Worm (Caenorhabditis elegans) whole organism, L4 larva: ENCODE data around the gene W01G7.4.
A peak's percentile ranks its signal among the peaks of the same experiment; 100 is the strongest.

Source experiments
- D1046.2 ChIP-seq: fragments of 200-800 bp; sonication (Bioruptor generic); IDR thresholded peaks from 2 replicates; pipeline ENCODE4 v1.3.6; 2022; ENCODE audit warnings: missing genetic modification characterization, missing compliant biosample characterization
- R02D3.7 ChIP-seq: fragments of 150-350 bp; sonication (generic microtip); optimal IDR thresholded peaks from 3 replicates; lab custom pipeline; 2014; ENCODE audit warnings: missing biosample characterization, missing genetic modification characterization
- T26A8.4 ChIP-seq: fragments of 200-800 bp; sonication (Bioruptor generic); IDR thresholded peaks from 2 replicates; pipeline ENCODE4 v1.3.6; 2022; ENCODE audit warnings: missing genetic modification characterization, missing compliant biosample characterization
- Y48G9A.11 ChIP-seq: fragments of 200-800 bp; sonication (Bioruptor generic); IDR thresholded peaks from 2 replicates; pipeline ENCODE4 v1.3.6; 2022; ENCODE audit warnings: missing genetic modification reagents, missing genetic modification characterization, missing compliant biosample characterization
- Y75B8A.6 ChIP-seq: fragments of 200-800 bp; sonication (Bioruptor generic); IDR thresholded peaks from 2 replicates; pipeline ENCODE4 v1.3.6; 2022; ENCODE audit warnings: missing genetic modification reagents, missing genetic modification characterization, missing compliant biosample characterization
- ZK337.2 ChIP-seq: fragments of 200-800 bp; sonication (Bioruptor generic); IDR thresholded peaks from 2 replicates; pipeline ENCODE4 v1.3.6; 2022; ENCODE audit warnings: missing genetic modification reagents, missing genetic modification characterization, missing compliant biosample characterization
- ZK546.5 ChIP-seq, 2 experiments: sonication (generic microtip); optimal IDR thresholded peaks; 2 replicates each; lab custom pipeline; 2017; ENCODE audit warnings: missing biosample characterization in 2 of 2, missing genetic modification characterization in 2 of 2
- aha-1 ChIP-seq: fragments of 150-350 bp; peaks from one replicate; lab custom pipeline; 2014; ENCODE audit warnings: missing biosample characterization, missing genetic modification characterization
- ceh-28 ChIP-seq: fragments of 150-350 bp; optimal IDR thresholded peaks from 2 replicates; lab custom pipeline; 2014; ENCODE audit warnings: missing biosample characterization, missing genetic modification reagents, missing genetic modification characterization
- ceh-62 ChIP-seq: sonication (generic microtip); optimal IDR thresholded peaks from 2 replicates; lab custom pipeline; 2017; ENCODE audit warnings: missing biosample characterization, missing genetic modification characterization
- ceh-82 ChIP-seq: sonication (generic microtip); optimal IDR thresholded peaks from 2 replicates; lab custom pipeline; 2017; ENCODE audit warnings: missing biosample characterization, missing genetic modification characterization
- ces-1 ChIP-seq: fragments of 150-350 bp; sonication (generic microtip); optimal IDR thresholded peaks from 4 replicates; lab custom pipeline; 2014; ENCODE audit warnings: missing biosample characterization, missing genetic modification reagents, missing genetic modification characterization
- cey-2 ChIP-seq: sonication (generic microtip); optimal IDR thresholded peaks from 3 replicates; lab custom pipeline; 2017; ENCODE audit warnings: missing genetic modification characterization, mild to moderate bottlenecking, missing compliant biosample characterization, antibody characterized with exemption, borderline replicate concordance; ENCODE audit not compliant: insufficient read depth
- ctbp-1 ChIP-seq: fragments of 200-800 bp; sonication (Bioruptor generic); IDR thresholded peaks from 2 replicates; pipeline ENCODE4 v1.3.6; 2022; ENCODE audit warnings: missing genetic modification reagents, missing genetic modification characterization, missing compliant biosample characterization
- daf-12 ChIP-seq: fragments of 150-350 bp; optimal IDR thresholded peaks from 2 replicates; lab custom pipeline; 2014; ENCODE audit warnings: missing biosample characterization, missing genetic modification reagents, missing genetic modification characterization
- daf-19 ChIP-seq: fragments of 200-800 bp; sonication (Bioruptor generic); conservative IDR thresholded peaks from 2 replicates; pipeline ENCODE4 v1.3.6; 2022; ENCODE audit warnings: missing genetic modification characterization, missing compliant biosample characterization
- dmd-6 ChIP-seq: fragments of 200-800 bp; sonication (Bioruptor generic); IDR thresholded peaks from 2 replicates; pipeline ENCODE4 v1.3.6; 2022; ENCODE audit warnings: missing genetic modification reagents, missing genetic modification characterization, missing compliant biosample characterization
- dpl-1 ChIP-seq: fragments of 150-350 bp; optimal IDR thresholded peaks from 2 replicates; lab custom pipeline; 2014; ENCODE audit warnings: missing biosample characterization, missing genetic modification reagents, missing genetic modification characterization
- egl-43 ChIP-seq: fragments of 200-800 bp; sonication (Bioruptor generic); IDR thresholded peaks from 2 replicates; pipeline ENCODE4 v1.3.6; 2022; ENCODE audit warnings: missing genetic modification reagents, missing genetic modification characterization, missing compliant biosample characterization
- fkh-10 ChIP-seq: fragments of 150-350 bp; optimal IDR thresholded peaks from 2 replicates; lab custom pipeline; 2014; ENCODE audit warnings: missing biosample characterization, missing genetic modification reagents, missing genetic modification characterization
- fos-1 ChIP-seq: fragments of 150-350 bp; optimal IDR thresholded peaks from 2 replicates; lab custom pipeline; 2014; ENCODE audit warnings: missing biosample characterization, missing genetic modification characterization
- gei-8 ChIP-seq: fragments of 200-800 bp; sonication (Bioruptor generic); optimal IDR thresholded peaks from 2 replicates; lab custom pipeline; 2018; ENCODE audit warnings: mild to moderate bottlenecking, missing genetic modification characterization, missing compliant biosample characterization
- hlh-30 ChIP-seq: sonication (generic microtip); optimal IDR thresholded peaks from 2 replicates; lab custom pipeline; 2017; ENCODE audit warnings: antibody characterized with exemption, mild to moderate bottlenecking, missing genetic modification characterization, missing compliant biosample characterization; ENCODE audit not compliant: insufficient read depth
- lim-7 ChIP-seq: fragments of 200-800 bp; sonication (Bioruptor generic); IDR thresholded peaks from 2 replicates; pipeline ENCODE4 v1.3.6; 2022; ENCODE audit warnings: missing genetic modification characterization, missing compliant biosample characterization
- lin-1 ChIP-seq: fragments of 200-800 bp; sonication (Bioruptor generic); IDR thresholded peaks from 2 replicates; pipeline ENCODE4 v1.3.6; 2022; ENCODE audit warnings: missing genetic modification reagents, missing genetic modification characterization, missing compliant biosample characterization
- lin-15B ChIP-seq: fragments of 150-350 bp; sonication (generic microtip); optimal IDR thresholded peaks from 3 replicates; lab custom pipeline; 2014; ENCODE audit warnings: missing biosample characterization, missing genetic modification characterization
- lin-38 ChIP-seq: fragments of 200-800 bp; sonication (Bioruptor generic); IDR thresholded peaks from 2 replicates; pipeline ENCODE4 v1.3.6; 2022; ENCODE audit warnings: missing genetic modification reagents, missing genetic modification characterization, missing compliant biosample characterization
- lin-39 ChIP-seq: fragments of 150-350 bp; optimal IDR thresholded peaks from 2 replicates; lab custom pipeline; 2014; ENCODE audit warnings: missing biosample characterization, missing genetic modification reagents, missing genetic modification characterization
- lsy-2 ChIP-seq, 2 experiments: fragments of 150-350 bp in 1 of 2; sonication (generic microtip) in 1 of 2; optimal IDR thresholded peaks; 2 replicates each; lab custom pipeline; 2014 to 2017; ENCODE audit warnings: missing biosample characterization in 2 of 2, missing genetic modification characterization in 2 of 2
- madf-9 ChIP-seq: fragments of 200-800 bp; sonication (Bioruptor generic); conservative IDR thresholded peaks from 2 replicates; pipeline ENCODE4 v1.3.6; 2022; ENCODE audit warnings: missing genetic modification reagents, missing genetic modification characterization, missing compliant biosample characterization
- mdl-1 ChIP-seq, 2 experiments: fragments of 150-350 bp in 1 of 2; sonication (generic microtip) in 1 of 2; optimal IDR thresholded peaks; 2 replicates each; lab custom pipeline; 2014 to 2017; ENCODE audit warnings: missing biosample characterization in 2 of 2, missing genetic modification characterization in 2 of 2
- mep-1 ChIP-seq: fragments of 150-350 bp; sonication (generic microtip); optimal IDR thresholded peaks from 3 replicates; lab custom pipeline; 2014; ENCODE audit warnings: missing biosample characterization, missing genetic modification characterization
- nhr-10 ChIP-seq: fragments of 150-350 bp; optimal IDR thresholded peaks from 2 replicates; lab custom pipeline; 2014; ENCODE audit warnings: missing biosample characterization, missing genetic modification characterization
- nhr-102 ChIP-seq: sonication (generic microtip); optimal IDR thresholded peaks from 2 replicates; lab custom pipeline; 2016; ENCODE audit warnings: mild to moderate bottlenecking, missing genetic modification characterization, moderate library complexity, missing compliant biosample characterization
- nhr-11 ChIP-seq: fragments of 150-350 bp; optimal IDR thresholded peaks from 2 replicates; lab custom pipeline; 2014; ENCODE audit warnings: missing biosample characterization, missing genetic modification characterization
- nhr-237 ChIP-seq: sonication (generic microtip); optimal IDR thresholded peaks from 2 replicates; lab custom pipeline; 2017; ENCODE audit warnings: missing biosample characterization, missing genetic modification characterization
- nhr-25 ChIP-seq: sonication (generic microtip); optimal IDR thresholded peaks from 2 replicates; lab custom pipeline; 2017; ENCODE audit warnings: missing genetic modification characterization, mild to moderate bottlenecking, missing compliant biosample characterization, antibody characterized with exemption, moderate library complexity, borderline replicate concordance; ENCODE audit not compliant: insufficient read depth
- nhr-42 ChIP-seq: fragments of 200-800 bp; sonication (Bioruptor generic); IDR thresholded peaks from 2 replicates; pipeline ENCODE4 v1.3.6; 2022; ENCODE audit warnings: missing genetic modification characterization, missing compliant biosample characterization
- nhr-76 ChIP-seq: fragments of 150-350 bp; optimal IDR thresholded peaks from 2 replicates; lab custom pipeline; 2014; ENCODE audit warnings: missing biosample characterization, missing genetic modification characterization
- nhr-77 ChIP-seq: fragments of 150-350 bp; optimal IDR thresholded peaks from 2 replicates; lab custom pipeline; 2014; ENCODE audit warnings: missing biosample characterization, missing genetic modification characterization
- set-16 ChIP-seq: fragments of 200-800 bp; sonication (Bioruptor generic); IDR thresholded peaks from 2 replicates; pipeline ENCODE4 v1.3.6; 2022; ENCODE audit warnings: missing genetic modification reagents, missing genetic modification characterization, missing compliant biosample characterization
- skn-1 ChIP-seq: fragments of 150-350 bp; optimal IDR thresholded peaks from 2 replicates; lab custom pipeline; 2014; ENCODE audit warnings: missing biosample characterization, missing genetic modification characterization
- snpc-1.2 ChIP-seq: fragments of 200-800 bp; sonication (Bioruptor generic); IDR thresholded peaks from 2 replicates; pipeline ENCODE4 v1.3.6; 2022; ENCODE audit warnings: missing genetic modification reagents, missing genetic modification characterization, missing compliant biosample characterization
- snpc-4 ChIP-seq: fragments of 150-350 bp; optimal IDR thresholded peaks from 2 replicates; lab custom pipeline; 2014; ENCODE audit warnings: missing biosample characterization, missing genetic modification characterization
- tra-1 ChIP-seq: fragments of 200-800 bp; sonication (Bioruptor generic); IDR thresholded peaks from 2 replicates; pipeline ENCODE4 v1.3.6; 2022; ENCODE audit warnings: missing genetic modification reagents, missing genetic modification characterization, missing compliant biosample characterization
- unc-39 ChIP-seq: sonication (generic microtip); optimal IDR thresholded peaks from 2 replicates; lab custom pipeline; 2017; ENCODE audit warnings: missing biosample characterization, missing genetic modification characterization
- vab-7 ChIP-seq: fragments of 200-800 bp; sonication (Bioruptor generic); IDR thresholded peaks from 2 replicates; pipeline ENCODE4 v1.3.6; 2022; ENCODE audit warnings: missing genetic modification reagents, missing genetic modification characterization, missing compliant biosample characterization
- zag-1 ChIP-seq: fragments of 150-350 bp; optimal IDR thresholded peaks from 2 replicates; lab custom pipeline; 2014; ENCODE audit warnings: missing biosample characterization, missing genetic modification characterization
- zfp-2 ChIP-seq: sonication (generic microtip); optimal IDR thresholded peaks from 2 replicates; lab custom pipeline; 2016; ENCODE audit warnings: mild to moderate bottlenecking, missing genetic modification characterization, missing compliant biosample characterization
- zfp-3 ChIP-seq: fragments of 200-800 bp; sonication (Bioruptor generic); conservative IDR thresholded peaks from 2 replicates; pipeline ENCODE4 v1.3.6; 2022; ENCODE audit warnings: missing genetic modification reagents, missing genetic modification characterization, missing compliant biosample characterization
- zip-11 ChIP-seq: fragments of 200-800 bp; sonication (Bioruptor generic); IDR thresholded peaks from 2 replicates; pipeline ENCODE4 v1.3.6; 2022; ENCODE audit warnings: missing genetic modification characterization, missing compliant biosample characterization
- ztf-7 ChIP-seq: fragments of 150-350 bp; optimal IDR thresholded peaks from 2 replicates; lab custom pipeline; 2014; ENCODE audit warnings: missing biosample characterization, missing genetic modification characterization

W01G7.4 gene

DNA sequence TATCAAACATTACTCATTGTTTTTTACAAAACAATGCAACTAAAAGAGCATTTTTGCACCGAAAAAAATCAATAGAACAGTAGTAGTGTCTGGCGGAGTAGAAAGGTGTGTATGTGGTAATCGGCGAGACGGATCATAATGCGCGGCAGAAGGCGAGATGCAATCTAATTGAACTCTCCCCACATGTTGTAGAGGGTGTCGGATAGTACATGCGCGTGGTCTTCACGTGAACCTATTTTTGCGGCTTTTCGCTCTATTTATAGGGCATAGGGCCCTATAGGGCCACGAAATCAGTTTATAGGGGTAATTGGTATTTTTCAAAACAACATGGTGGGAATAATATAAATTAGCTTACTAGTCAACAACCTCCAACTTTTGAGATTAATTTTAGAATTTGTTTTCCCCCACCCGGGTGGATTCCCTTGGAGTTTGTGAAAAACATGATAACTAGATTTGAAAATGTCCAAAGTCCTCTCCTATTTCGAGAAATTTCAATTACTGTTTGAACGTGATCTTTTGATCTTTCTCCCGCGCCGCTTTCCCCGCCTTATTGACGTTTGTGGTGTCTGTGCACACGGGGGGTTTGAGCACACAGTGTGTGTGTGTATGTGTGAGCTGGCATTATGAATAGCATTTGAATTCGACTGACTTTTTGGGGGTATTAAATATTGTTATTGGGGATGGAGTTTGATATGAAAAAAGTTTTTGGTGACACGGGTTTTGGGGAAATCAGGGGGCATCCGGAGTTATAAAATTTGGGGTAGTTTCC is 17.5 kb upstream of the W01G7.4 start (continued):
- TF ChIP-seq ZK546.5 (tag; optimal IDR thresholded peaks at IDR 0.05; lab: Kevin White, UChicago) (no peak), egl-43 (GFP tag; lab: Robert Waterston, UW) (no peak), nhr-25 (no peak), ceh-62 (tag; lab: Kevin White, UChicago) (no peak), daf-12 (tag; lab: Kevin White, UChicago) (no peak), ceh-82 (no peak), lin-39 (no peak), zag-1 (tag; lab: Kevin White, UChicago) (no peak), nhr-76 (tag; lab: Kevin White, UChicago) (no peak), D1046.2 (no peak), lim-7 (GFP tag; lab: Robert Waterston, UW) (no peak), cey-2 (no peak), nhr-237 (tag; lab: Kevin White, UChicago) (no peak), hlh-30 (peak; percentile 59), nhr-42 (GFP tag; lab: Robert Waterston, UW) (no peak), ctbp-1 (no peak), gei-8 (no peak), nhr-77 (tag; lab: Kevin White, UChicago) (no peak), fos-1 (no peak), zip-11 (GFP tag; lab: Robert Waterston, UW) (no peak), vab-7 (GFP tag; lab: Robert Waterston, UW) (no peak), nhr-11 (tag; lab: Kevin White, UChicago) (no peak), T26A8.4 (GFP tag; lab: Robert Waterston, UW) (no peak), lin-38 (GFP tag; lab: Robert Waterston, UW) (no peak), R02D3.7 (tag; lab: Kevin White, UChicago) (no peak), Y48G9A.11 (GFP tag; lab: Robert Waterston, UW) (no peak), dpl-1 (GFP tag; lab: Kevin White, UChicago) (no peak), ceh-28 (tag; lab: Kevin White, UChicago) (no peak), ZK337.2 (no peak), unc-39 (tag; lab: Kevin White, UChicago) (no peak), snpc-4 (tag; lab: Kevin White, UChicago) (no peak), ztf-7 (tag; lab: Kevin White, UChicago) (no peak), snpc-1.2 (no peak), madf-9 (no peak), lin-15B (no peak), dmd-6 (GFP tag; lab: Robert Waterston, UW) (peak; percentile 67), daf-19 (GFP tag; lab: Robert Waterston, UW) (no peak), Y75B8A.6 (GFP tag; lab: Robert Waterston, UW) (no peak), mdl-1 (tag; optimal IDR thresholded peaks at IDR 0.05; lab: Kevin White, UChicago) (no peak), zfp-3 (GFP tag; lab: Robert Waterston, UW) (no peak), nhr-102 (tag; lab: Kevin White, UChicago) (peak; percentile 51), lsy-2 (tag; optimal IDR thresholded peaks at IDR 0.05; lab: Kevin White, UChicago) (peak in 1 of 2 experiments; percentile 12), fkh-10 (GFP tag; lab: Kevin White, UChicago) (no peak), mep-1 (peak; percentile 44), nhr-10 (no peak), set-16 (GFP tag; lab: Robert Waterston, UW) (no peak), lin-1 (GFP tag; lab: Robert Waterston, UW) (no peak), zfp-2 (tag; lab: Kevin White, UChicago) (no peak), skn-1 (tag; lab: Kevin White, UChicago) (no peak), tra-1 (GFP tag; lab: Robert Waterston, UW) (no peak), ces-1 (GFP tag; lab: Kevin White, UChicago) (no peak), aha-1 (tag; lab: Kevin White, UChicago) (peak; percentile 79)
